Fruit fly (Drosophila melanogaster) whole organism, embryonic: ENCODE measurements around the gene CG5608.

Experiments used
- ATbp ChIP-seq: fragments of 200-800 bp; sonication (Bioruptor generic); optimal IDR thresholded peaks from 2 replicates; lab custom pipeline; 2017; ENCODE audit warnings: missing biosample characterization, mild to moderate bottlenecking, missing genetic modification characterization, missing genetic modification reagents
- B-H2 ChIP-seq: fragments of 200-800 bp; sonication (Bioruptor generic); optimal IDR thresholded peaks from 2 replicates; lab custom pipeline; 2018; ENCODE audit warnings: missing biosample characterization, mild to moderate bottlenecking, missing genetic modification characterization
- Bgb ChIP-seq: fragments of 200-800 bp; sonication (Bioruptor generic); IDR thresholded peaks from 2 replicates; pipeline ENCODE4 v1.3.6; 2022; ENCODE audit warnings: missing biosample characterization, missing genetic modification characterization; ENCODE audit not compliant: partially characterized antibody
- BtbVII ChIP-seq: fragments of 200-800 bp; sonication (Bioruptor generic); optimal IDR thresholded peaks from 3 replicates; lab custom pipeline; 2017; ENCODE audit warnings: missing biosample characterization, mild to moderate bottlenecking, missing genetic modification characterization
- CG12659 ChIP-seq: fragments of 200-800 bp; sonication (Bioruptor generic); optimal IDR thresholded peaks from 3 replicates; lab custom pipeline; 2017; ENCODE audit warnings: mild to moderate bottlenecking, missing biosample characterization, missing genetic modification reagents, missing genetic modification characterization
- CG14710 ChIP-seq: fragments of 200-800 bp; sonication (Bioruptor generic); optimal IDR thresholded peaks from 3 replicates; lab custom pipeline; 2019; ENCODE audit warnings: missing biosample characterization, mild to moderate bottlenecking, missing genetic modification characterization, moderate library complexity
- CG14965 ChIP-seq: fragments of 200-800 bp; sonication (Bioruptor generic); optimal IDR thresholded peaks from 2 replicates; lab custom pipeline; 2016; ENCODE audit warnings: missing biosample characterization, missing genetic modification characterization, borderline replicate concordance
- CG15011 ChIP-seq: fragments of 200-800 bp; sonication (Bioruptor generic); optimal IDR thresholded peaks from 3 replicates; lab custom pipeline; 2018; ENCODE audit warnings: missing biosample characterization, mild to moderate bottlenecking, missing genetic modification characterization
- CG15514 ChIP-seq: fragments of 200-800 bp; sonication (Bioruptor generic); optimal IDR thresholded peaks from 3 replicates; lab custom pipeline; 2017; ENCODE audit warnings: missing biosample characterization, missing genetic modification characterization, mild to moderate bottlenecking, moderate library complexity, missing genetic modification reagents
- CG17186 ChIP-seq: fragments of 200-800 bp; sonication (Bioruptor generic); optimal IDR thresholded peaks from 3 replicates; lab custom pipeline; 2017; ENCODE audit warnings: missing biosample characterization, missing genetic modification reagents, missing genetic modification characterization
- CG17829 ChIP-seq: fragments of 200-800 bp; optimal IDR thresholded peaks from 2 replicates; lab custom pipeline; 2019; ENCODE audit warnings: missing biosample characterization, mild to moderate bottlenecking, missing genetic modification characterization, moderate library complexity
- CG18599 ChIP-seq: fragments of 200-800 bp; sonication (Bioruptor generic); optimal IDR thresholded peaks from 3 replicates; lab custom pipeline; 2017; ENCODE audit warnings: missing biosample characterization, missing genetic modification characterization, mild to moderate bottlenecking, moderate library complexity, missing genetic modification reagents
- CG2116 ChIP-seq: fragments of 200-800 bp; sonication (Bioruptor generic); optimal IDR thresholded peaks from 3 replicates; lab custom pipeline; 2018; ENCODE audit warnings: missing biosample characterization, mild to moderate bottlenecking, missing genetic modification characterization
- CG34224 ChIP-seq: fragments of 200-800 bp; sonication (Bioruptor generic); IDR thresholded peaks from 3 replicates; pipeline ENCODE4 v1.3.6; 2022; ENCODE audit warnings: missing biosample characterization, missing genetic modification characterization; ENCODE audit not compliant: partially characterized antibody
- CG6813 ChIP-seq: fragments of 200-800 bp; sonication (Bioruptor generic); optimal IDR thresholded peaks from 2 replicates; lab custom pipeline; 2017; ENCODE audit warnings: missing biosample characterization, missing genetic modification characterization, mild to moderate bottlenecking, moderate library complexity, missing genetic modification reagents
- CG7372 ChIP-seq: fragments of 200-800 bp; sonication (Bioruptor generic); IDR thresholded peaks from 2 replicates; pipeline ENCODE4 v1.3.6; 2022; ENCODE audit warnings: missing biosample characterization, missing genetic modification characterization
- CG9727 ChIP-seq: fragments of 200-800 bp; sonication (Bioruptor generic); optimal IDR thresholded peaks from 3 replicates; lab custom pipeline; 2017; ENCODE audit warnings: missing biosample characterization, mild to moderate bottlenecking, missing genetic modification characterization
- CHES-1-like ChIP-seq: fragments of 200-800 bp; sonication (Bioruptor generic); optimal IDR thresholded peaks from 2 replicates; lab custom pipeline; 2016; ENCODE audit warnings: missing biosample characterization, missing genetic modification characterization
- D19A ChIP-seq: fragments of 200-800 bp; optimal IDR thresholded peaks from 3 replicates; lab custom pipeline; 2019; ENCODE audit warnings: missing biosample characterization, mild to moderate bottlenecking, missing genetic modification characterization, moderate library complexity
- Dll ChIP-seq: fragments of 200-800 bp; sonication (Bioruptor generic); IDR thresholded peaks from 4 replicates; pipeline ENCODE4 v1.3.6; 2022; ENCODE audit warnings: missing biosample characterization, missing genetic modification characterization; ENCODE audit not compliant: partially characterized antibody
- E2f2 ChIP-seq: fragments of 200-800 bp; sonication (Bioruptor generic); IDR thresholded peaks from 2 replicates; pipeline ENCODE4 v1.3.6; 2022; ENCODE audit warnings: missing biosample characterization, missing genetic modification characterization
- Elba2 ChIP-seq: fragments of 200-800 bp; sonication (Bioruptor generic); optimal IDR thresholded peaks from 3 replicates; lab custom pipeline; 2016; ENCODE audit warnings: missing biosample characterization, missing genetic modification characterization
- HLH4C ChIP-seq: fragments of 200-800 bp; sonication (Bioruptor generic); IDR thresholded peaks from 3 replicates; pipeline ENCODE4 v1.3.6; 2022; ENCODE audit warnings: missing biosample characterization, missing genetic modification characterization; ENCODE audit not compliant: partially characterized antibody
- MBD-R2 ChIP-seq: fragments of 200-800 bp; sonication (Bioruptor generic); IDR thresholded peaks from 2 replicates; pipeline ENCODE4 v1.3.6; 2022; ENCODE audit warnings: missing biosample characterization, missing genetic modification characterization
- MESR4 ChIP-seq: fragments of 200-800 bp; sonication (Bioruptor generic); optimal IDR thresholded peaks from 2 replicates; lab custom pipeline; 2018; ENCODE audit warnings: missing biosample characterization, mild to moderate bottlenecking, missing genetic modification characterization, moderate library complexity
- Med ChIP-seq: fragments of 200-800 bp; sonication (Bioruptor generic); peaks from one replicate; lab custom pipeline; 2016; ENCODE audit warnings: missing biosample characterization, missing genetic modification characterization, mild to moderate bottlenecking, inconsistent platforms, moderate library complexity
- Optix ChIP-seq: fragments of 200-800 bp; sonication (Bioruptor generic); IDR thresholded peaks from 3 replicates; pipeline ENCODE4 v1.3.6; 2022; ENCODE audit warnings: missing biosample characterization, missing genetic modification characterization
- Scr ChIP-seq: fragments of 200-800 bp; sonication (Bioruptor generic); IDR thresholded peaks from 2 replicates; pipeline ENCODE4 v1.3.6; 2022; ENCODE audit warnings: missing biosample characterization, missing genetic modification characterization; ENCODE audit not compliant: partially characterized antibody
- Sox100B ChIP-seq: fragments of 200-800 bp; sonication (Bioruptor generic); optimal IDR thresholded peaks from 3 replicates; lab custom pipeline; 2018; ENCODE audit warnings: missing biosample characterization, mild to moderate bottlenecking, missing genetic modification characterization
- Sry-δ ChIP-seq: fragments of 200-800 bp; sonication (Bioruptor generic); optimal IDR thresholded peaks from 2 replicates; lab custom pipeline; 2016; ENCODE audit warnings: missing biosample characterization, missing genetic modification characterization
- Stat92E ChIP-seq, 3 experiments: fragments of >200 bp in 2 of 3; fragments of 200-800 bp in 1 of 3; sonication (Bioruptor generic) in 1 of 3; optimal IDR thresholded peaks; 2 replicates each; lab custom pipeline; 2017 to 2019; ENCODE audit warnings: missing biosample characterization in 3 of 3, missing genetic modification characterization in 3 of 3, mild to moderate bottlenecking in 1 of 3, moderate library complexity in 1 of 3
- bbx ChIP-seq: fragments of 200-800 bp; sonication (Bioruptor generic); IDR thresholded peaks from 2 replicates; pipeline ENCODE4 v1.3.6; 2022; ENCODE audit warnings: missing biosample characterization, missing genetic modification characterization; ENCODE audit not compliant: partially characterized antibody
- bigmax ChIP-seq: fragments of 200-800 bp; sonication (Bioruptor generic); optimal IDR thresholded peaks from 2 replicates; lab custom pipeline; 2018; ENCODE audit warnings: missing biosample characterization, mild to moderate bottlenecking, missing genetic modification characterization
- chinmo ChIP-seq: fragments of 200-800 bp; sonication (Bioruptor generic); IDR thresholded peaks from 4 replicates; pipeline ENCODE4 v1.3.6; 2022; ENCODE audit warnings: missing biosample characterization, missing genetic modification characterization; ENCODE audit not compliant: partially characterized antibody
- dmrt11E ChIP-seq: fragments of 200-800 bp; sonication (Bioruptor generic); optimal IDR thresholded peaks from 3 replicates; lab custom pipeline; 2018; ENCODE audit warnings: missing biosample characterization, mild to moderate bottlenecking, missing genetic modification characterization, moderate library complexity
- hbn ChIP-seq: fragments of 200-800 bp; sonication (Bioruptor generic); IDR thresholded peaks from 2 replicates; pipeline ENCODE4 v1.3.6; 2022; ENCODE audit warnings: missing biosample characterization, missing genetic modification characterization; ENCODE audit not compliant: partially characterized antibody
- knrl ChIP-seq: fragments of 200-800 bp; sonication (Bioruptor generic); IDR thresholded peaks from 3 replicates; pipeline ENCODE4 v1.3.6; 2022; ENCODE audit warnings: missing biosample characterization, missing genetic modification characterization; ENCODE audit not compliant: partially characterized antibody
- nau ChIP-seq: fragments of 200-800 bp; sonication (Bioruptor generic); optimal IDR thresholded peaks from 3 replicates; lab custom pipeline; 2017; ENCODE audit warnings: missing biosample characterization, mild to moderate bottlenecking, missing genetic modification characterization, missing genetic modification reagents
- nerfin-1 ChIP-seq: fragments of 200-800 bp; sonication (Bioruptor generic); optimal IDR thresholded peaks from 3 replicates; lab custom pipeline; 2019; ENCODE audit warnings: missing biosample characterization, mild to moderate bottlenecking, missing genetic modification characterization, moderate library complexity
- nerfin-2 ChIP-seq: fragments of 200-800 bp; sonication (Bioruptor generic); IDR thresholded peaks from 2 replicates; pipeline ENCODE4 v1.3.6; 2022; ENCODE audit warnings: missing biosample characterization, missing genetic modification characterization; ENCODE audit not compliant: partially characterized antibody
- onecut ChIP-seq: fragments of 200-800 bp; sonication (Bioruptor generic); IDR thresholded peaks from 2 replicates; pipeline ENCODE4 v1.3.6; 2022; ENCODE audit warnings: missing biosample characterization, missing genetic modification characterization
- sna ChIP-seq: fragments of 200-800 bp; sonication (Bioruptor generic); IDR thresholded peaks from 2 replicates; pipeline ENCODE4 v1.3.6; 2022; ENCODE audit warnings: missing biosample characterization, missing genetic modification characterization; ENCODE audit not compliant: partially characterized antibody
- stwl ChIP-seq: fragments of 200-800 bp; sonication (Bioruptor generic); optimal IDR thresholded peaks from 3 replicates; lab custom pipeline; 2018; ENCODE audit warnings: missing biosample characterization, mild to moderate bottlenecking, missing genetic modification characterization, moderate library complexity
- sug ChIP-seq: fragments of 200-800 bp; optimal IDR thresholded peaks from 2 replicates; lab custom pipeline; 2019; ENCODE audit warnings: missing biosample characterization, mild to moderate bottlenecking, missing genetic modification characterization, moderate library complexity
- tap ChIP-seq: fragments of 200-800 bp; optimal IDR thresholded peaks from 3 replicates; lab custom pipeline; 2019; ENCODE audit warnings: missing biosample characterization, mild to moderate bottlenecking, missing genetic modification characterization, moderate library complexity
- tna ChIP-seq: fragments of 200-800 bp; sonication (Bioruptor generic); IDR thresholded peaks from 2 replicates; pipeline ENCODE4 v1.3.6; 2022; ENCODE audit warnings: missing biosample characterization, missing genetic modification characterization; ENCODE audit not compliant: partially characterized antibody
- zf30C ChIP-seq: fragments of 200-800 bp; sonication (Bioruptor generic); optimal IDR thresholded peaks from 3 replicates; lab custom pipeline; 2018; ENCODE audit warnings: missing biosample characterization, mild to moderate bottlenecking, missing genetic modification characterization

Gene CG5608

dm6 chr3R:12456370-12456940, 8.6 kb downstream of the CG5608 start, which contains the start of gene trus (continued):
- TF ChIP-seq B-H2 (GFP tag; lab: Kevin White, UChicago) (peak; percentile 11), E2f2 (GFP tag; lab: Robert Waterston, UW) (peak; percentile 91), nau (no peak), MESR4 (GFP tag; lab: Kevin White, UChicago) (peak; percentile 79), CG9727 (GFP tag; lab: Kevin White, UChicago) (no peak), bbx (GFP tag; lab: Robert Waterston, UW) (peak; percentile 93), HLH4C (GFP tag; lab: Robert Waterston, UW) (peak; percentile 87), hbn (GFP tag; lab: Robert Waterston, UW) (peak; percentile 91), CG17829 (peak; percentile 4), nerfin-1 (tag; lab: Kevin White, UChicago) (no peak), tap (tag; lab: Kevin White, UChicago) (no peak), CG14710 (tag; lab: Kevin White, UChicago) (peak; percentile 32), MBD-R2 (peak; percentile 75), sna (GFP tag; lab: Robert Waterston, UW) (peak; percentile 77), zf30C (GFP tag; lab: Kevin White, UChicago) (no peak), ATbp (GFP tag; lab: Kevin White, UChicago) (no peak), Sox100B (GFP tag; lab: Kevin White, UChicago) (no peak), CG12659 (peak; percentile 24), Sry-δ (peak; percentile 89), BtbVII (GFP tag; lab: Kevin White, UChicago) (no peak), Dll (peak; percentile 92), stwl (tag; lab: Kevin White, UChicago) (peak; percentile 74), knrl (GFP tag; lab: Robert Waterston, UW) (peak; percentile 77; the same call in 2 of the 3 replicates), CG15514 (peak; percentile 46), nerfin-2 (GFP tag; lab: Robert Waterston, UW) (peak; percentile 69), D19A (tag; lab: Kevin White, UChicago) (peak; percentile 54), CG14965 (GFP tag; lab: Kevin White, UChicago) (no peak), tna (peak; percentile 82), sug (tag; lab: Kevin White, UChicago) (peak; percentile 17), Elba2 (no peak), CG15011 (GFP tag; lab: Kevin White, UChicago) (no peak), CG6813 (GFP tag; lab: Kevin White, UChicago) (no peak), CG18599 (GFP tag; lab: Kevin White, UChicago) (no peak), Bgb (GFP tag; lab: Robert Waterston, UW) (peak; percentile 89), onecut (GFP tag; lab: Robert Waterston, UW) (peak; percentile 90), CG2116 (GFP tag; lab: Kevin White, UChicago) (peak; percentile 79), Scr (GFP tag; lab: Robert Waterston, UW) (peak; percentile 86), CG17186 (peak; percentile 25), bigmax (no peak), dmrt11E (tag; lab: Kevin White, UChicago) (no peak), Optix (GFP tag; lab: Robert Waterston, UW) (no peak), Stat92E (GFP tag; optimal IDR thresholded peaks at IDR 0.05; lab: Kevin White, UChicago) (peak in 1 of 3 experiments; percentile 9), chinmo (peak; percentile 87), CHES-1-like (GFP tag; lab: Kevin White, UChicago) (no peak), CG34224 (peak; percentile 92), Med (GFP tag; lab: Kevin White, UChicago) (peak; percentile 35), CG7372 (GFP tag; lab: Robert Waterston, UW) (no peak)
